Fruit fly (Drosophila melanogaster): ENCODE results near the gene CG15293.

Gene CG15293

DNA sequence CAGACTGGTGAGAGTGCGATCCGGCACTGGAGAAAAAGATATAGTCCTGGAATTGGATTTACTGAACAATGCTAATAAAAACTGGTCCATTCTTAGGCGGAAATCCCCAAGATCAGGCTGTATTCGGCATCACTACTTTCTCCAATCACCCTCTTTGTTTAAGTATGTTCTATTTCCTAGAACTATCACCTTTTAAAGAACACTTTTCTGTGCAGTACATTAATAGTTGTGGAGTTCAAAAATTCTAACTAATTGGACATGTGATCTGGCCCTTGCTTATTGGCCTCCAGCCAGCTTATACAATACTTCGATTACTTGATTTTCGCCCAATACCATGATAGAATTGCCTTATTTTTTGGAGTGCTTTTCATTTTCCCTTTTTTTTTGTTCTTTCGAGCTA lies 14.4 kb upstream of the CG15293 start:
- no peak for TF ChIP-seq kay (GFP tag; ENCODE audit: borderline replicate concordance)
- no peak for TF ChIP-seq CG12768 (GFP tag; optimal IDR thresholded peaks at IDR 0.05)
- TF ChIP-seq Crg-1 (GFP tag; optimal IDR thresholded peaks at IDR 0.05), result no peak
- no peak for TF ChIP-seq CG1620 (GFP tag; optimal IDR thresholded peaks at IDR 0.05)
- TF ChIP-seq CG14711 (tag; optimal IDR thresholded peaks at IDR 0.05), result no peak
- no peak for TF ChIP-seq Hr96 (GFP tag; optimal IDR thresholded peaks at IDR 0.05)
- TF ChIP-seq toe (GFP tag; optimal IDR thresholded peaks at IDR 0.05), result no peak
- TF ChIP-seq CG5204 (GFP tag; optimal IDR thresholded peaks at IDR 0.05), result no peak
- TF ChIP-seq CG11617 (GFP tag; optimal IDR thresholded peaks at IDR 0.05), result no peak
- TF ChIP-seq bab1 (GFP tag; optimal IDR thresholded peaks at IDR 0.05), result no peak

DNA sequence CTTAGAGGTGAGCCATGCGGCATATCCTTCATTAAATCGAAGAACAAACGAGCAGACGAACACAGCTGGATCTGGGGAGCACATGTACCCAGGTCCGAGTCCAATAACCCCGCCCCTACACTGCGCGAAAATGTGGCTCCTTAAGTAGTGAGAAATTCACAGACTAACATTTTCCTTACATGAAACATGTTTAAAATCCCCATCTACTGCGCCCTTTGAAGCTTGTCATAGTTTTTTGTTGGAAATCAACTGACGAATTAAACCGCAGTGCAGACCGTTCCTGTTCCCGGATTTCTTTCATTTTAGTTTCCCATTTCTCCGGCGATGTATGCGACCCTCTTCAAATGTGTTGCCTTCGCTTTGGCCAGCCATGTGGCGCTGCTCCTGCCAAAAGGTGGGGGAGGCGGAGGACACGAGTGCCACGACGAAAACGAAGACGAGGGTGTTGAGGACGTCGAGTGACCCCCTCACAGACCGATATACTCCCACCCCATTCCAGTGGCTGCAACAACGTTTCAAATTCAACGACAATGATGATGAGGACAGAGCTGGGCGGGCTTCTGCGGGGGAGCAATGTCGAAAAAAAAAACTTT lies 13.6 kb upstream of the CG15293 start:
- TF ChIP-seq Crg-1 (GFP tag; optimal IDR thresholded peaks at IDR 0.05) (no peak), CG12768 (GFP tag; optimal IDR thresholded peaks at IDR 0.05) (no peak), bab1 (GFP tag; optimal IDR thresholded peaks at IDR 0.05) (no peak), kay (GFP tag; ENCODE audit: borderline replicate concordance) (no peak), toe (GFP tag; optimal IDR thresholded peaks at IDR 0.05) (no peak), pad (GFP tag; optimal IDR thresholded peaks at IDR 0.05) (no peak), CG7101 (tag; optimal IDR thresholded peaks at IDR 0.05) (no peak), CG1620 (GFP tag; optimal IDR thresholded peaks at IDR 0.05) (no peak), CG11617 (GFP tag; optimal IDR thresholded peaks at IDR 0.05) (no peak), ovo (GFP tag; optimal IDR thresholded peaks at IDR 0.05) (no peak), Hr96 (GFP tag; optimal IDR thresholded peaks at IDR 0.05) (no peak), cic (GFP tag; optimal IDR thresholded peaks at IDR 0.05) (no peak), CG7045 (GFP tag; optimal IDR thresholded peaks at IDR 0.05) (no peak), tj (GFP tag; optimal IDR thresholded peaks at IDR 0.05) (no peak), CG5204 (GFP tag; optimal IDR thresholded peaks at IDR 0.05) (no peak), CG33017 (tag; optimal IDR thresholded peaks at IDR 0.05) (no peak)

dm6 chr2L:14120689-14121397 lies 11.6 kb upstream of the CG15293 start:
- TF ChIP-seq kay (GFP tag; ENCODE audit: borderline replicate concordance) (no peak), cnc (optimal IDR thresholded peaks at IDR 0.05) (no peak), Hr96 (GFP tag; optimal IDR thresholded peaks at IDR 0.05) (no peak), tj (GFP tag; optimal IDR thresholded peaks at IDR 0.05) (no peak), CG11617 (GFP tag; optimal IDR thresholded peaks at IDR 0.05) (no peak), CG33017 (tag; optimal IDR thresholded peaks at IDR 0.05) (no peak), CG7045 (GFP tag; optimal IDR thresholded peaks at IDR 0.05) (no peak), CG7101 (tag; optimal IDR thresholded peaks at IDR 0.05) (no peak), Clk (GFP tag; optimal IDR thresholded peaks at IDR 0.05) (no peak), CG12768 (GFP tag; optimal IDR thresholded peaks at IDR 0.05) (no peak), ovo (GFP tag; optimal IDR thresholded peaks at IDR 0.05) (no peak), CG1620 (GFP tag; optimal IDR thresholded peaks at IDR 0.05) (no peak), cic (GFP tag; optimal IDR thresholded peaks at IDR 0.05) (no peak)

dm6 chr2L:14115976-14116501 lies 6.8 kb upstream of the CG15293 start:
- TF ChIP-seq toe (GFP tag; optimal IDR thresholded peaks at IDR 0.05), result no peak
- TF ChIP-seq Mnt (GFP tag; optimal IDR thresholded peaks at IDR 0.05), result no peak
- no peak for TF ChIP-seq bab1 (GFP tag; optimal IDR thresholded peaks at IDR 0.05)

DNA sequence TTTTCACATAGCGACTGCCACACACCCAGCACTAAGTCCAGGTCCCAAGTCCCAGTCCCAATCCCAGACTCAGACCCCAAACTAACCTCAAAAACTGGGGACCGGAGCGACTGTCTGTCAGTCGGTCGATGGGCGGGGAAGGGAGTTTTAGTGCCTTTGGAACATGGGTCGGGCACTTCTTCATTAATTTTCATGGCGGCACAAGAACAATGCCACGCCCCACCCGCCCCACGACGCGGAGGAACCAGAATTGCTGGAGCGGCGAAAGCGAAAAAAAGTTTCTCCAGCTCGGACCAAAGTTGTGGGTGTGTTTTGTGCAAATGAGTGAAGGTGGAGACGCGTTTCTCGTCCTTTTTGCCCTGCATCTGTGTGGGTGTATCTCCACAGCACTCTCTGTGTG lies 4.0 kb upstream of the CG15293 start:
- TF ChIP-seq CG12768 (GFP tag; optimal IDR thresholded peaks at IDR 0.05) (no peak), CG11617 (GFP tag; optimal IDR thresholded peaks at IDR 0.05) (no peak), Clk (GFP tag; optimal IDR thresholded peaks at IDR 0.05) (no peak), tj (GFP tag; optimal IDR thresholded peaks at IDR 0.05) (no peak)

DNA sequence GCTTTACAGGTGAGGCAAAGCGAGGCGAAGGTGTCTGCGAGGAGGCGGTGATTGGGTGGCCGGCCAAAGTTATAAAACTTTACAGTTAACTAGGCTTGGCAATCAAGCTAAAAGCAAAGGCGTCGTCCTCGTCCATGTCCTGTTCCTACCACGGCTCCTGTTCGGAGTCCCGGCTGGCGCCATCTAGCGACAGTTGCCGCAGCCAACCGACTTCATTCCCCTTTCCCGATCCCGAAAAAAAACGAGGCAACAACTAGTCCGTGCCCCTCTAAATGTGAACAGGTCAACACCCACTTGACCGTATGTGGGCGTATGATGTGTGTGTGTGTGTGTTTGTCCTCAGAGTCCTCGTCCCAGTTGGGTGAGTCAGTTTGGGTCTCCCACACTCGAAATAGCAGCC lies 2.9 kb upstream of the CG15293 start:
- TF ChIP-seq Hr96 (GFP tag; optimal IDR thresholded peaks at IDR 0.05) (no peak), Crg-1 (GFP tag; optimal IDR thresholded peaks at IDR 0.05) (no peak), Clk (GFP tag; optimal IDR thresholded peaks at IDR 0.05) (no peak), pad (GFP tag; optimal IDR thresholded peaks at IDR 0.05) (no peak), cnc (optimal IDR thresholded peaks at IDR 0.05) (no peak), ovo (GFP tag; optimal IDR thresholded peaks at IDR 0.05) (no peak), CG5204 (GFP tag; optimal IDR thresholded peaks at IDR 0.05) (no peak), Mnt (GFP tag; optimal IDR thresholded peaks at IDR 0.05) (no peak), bab1 (GFP tag; optimal IDR thresholded peaks at IDR 0.05) (no peak), CG11617 (GFP tag; optimal IDR thresholded peaks at IDR 0.05) (no peak), CG1620 (GFP tag; optimal IDR thresholded peaks at IDR 0.05) (no peak), CG7045 (GFP tag; optimal IDR thresholded peaks at IDR 0.05) (no peak), CG12768 (GFP tag; optimal IDR thresholded peaks at IDR 0.05) (no peak), CG7101 (tag; optimal IDR thresholded peaks at IDR 0.05) (no peak), cic (GFP tag; optimal IDR thresholded peaks at IDR 0.05) (no peak), CG33017 (tag; optimal IDR thresholded peaks at IDR 0.05) (no peak), tj (GFP tag; optimal IDR thresholded peaks at IDR 0.05) (no peak), kay (GFP tag; ENCODE audit: borderline replicate concordance) (no peak), toe (GFP tag; optimal IDR thresholded peaks at IDR 0.05) (no peak)
